Fruit fly (Drosophila melanogaster) whole organism, embryonic: Measurements from ENCODE around the gene Ms.

Experiments used
- Antp ChIP-seq: fragments of 200-800 bp; sonication (Bioruptor generic); optimal IDR thresholded peaks from 3 replicates; lab custom pipeline; 2016; ENCODE audit warnings: missing biosample characterization, missing genetic modification characterization
- CG10267 ChIP-seq: fragments of 200-800 bp; sonication (Bioruptor generic); optimal IDR thresholded peaks from 2 replicates; lab custom pipeline; 2018; ENCODE audit warnings: missing biosample characterization, mild to moderate bottlenecking, missing genetic modification characterization, moderate library complexity
- CG10431 ChIP-seq: fragments of 200-800 bp; sonication (Bioruptor generic); optimal IDR thresholded peaks from 3 replicates; lab custom pipeline; 2018; ENCODE audit warnings: missing biosample characterization, mild to moderate bottlenecking, missing genetic modification characterization
- CG10565 ChIP-seq: fragments of 200-800 bp; sonication (Bioruptor generic); optimal IDR thresholded peaks from 3 replicates; lab custom pipeline; 2016; ENCODE audit warnings: missing biosample characterization, mild to moderate bottlenecking, missing genetic modification characterization
- CG10654 ChIP-seq: fragments of 200-800 bp; sonication (Bioruptor generic); optimal IDR thresholded peaks from 2 replicates; lab custom pipeline; 2016; ENCODE audit warnings: missing biosample characterization, missing genetic modification characterization
- CG10979 ChIP-seq: fragments of 200-800 bp; sonication (Bioruptor generic); optimal IDR thresholded peaks from 2 replicates; lab custom pipeline; 2018; ENCODE audit warnings: missing biosample characterization, mild to moderate bottlenecking, missing genetic modification characterization, moderate library complexity
- CG12104 ChIP-seq: fragments of 200-800 bp; sonication (Bioruptor generic); optimal IDR thresholded peaks from 3 replicates; lab custom pipeline; 2016; ENCODE audit warnings: missing biosample characterization, missing genetic modification characterization
- CG15601 ChIP-seq: fragments of 200-800 bp; sonication (Bioruptor generic); optimal IDR thresholded peaks from 3 replicates; lab custom pipeline; 2019; ENCODE audit warnings: missing biosample characterization, mild to moderate bottlenecking, missing genetic modification characterization, moderate library complexity
- CG17612 ChIP-seq: fragments of 200-800 bp; sonication (Bioruptor generic); IDR thresholded peaks from 2 replicates; pipeline ENCODE4 v1.3.6; 2022; ENCODE audit warnings: missing biosample characterization, missing genetic modification characterization
- CG3065 ChIP-seq: fragments of 200-800 bp; sonication (Bioruptor generic); optimal IDR thresholded peaks from 2 replicates; lab custom pipeline; 2016; ENCODE audit warnings: missing biosample characterization, missing genetic modification characterization
- CG31388 ChIP-seq: fragments of 200-800 bp; sonication (Bioruptor generic); optimal IDR thresholded peaks from 2 replicates; lab custom pipeline; 2016; ENCODE audit warnings: missing biosample characterization, missing genetic modification characterization
- CG7987 ChIP-seq: fragments of 200-800 bp; sonication (Bioruptor generic); optimal IDR thresholded peaks from 2 replicates; lab custom pipeline; 2018; ENCODE audit warnings: missing biosample characterization, mild to moderate bottlenecking, missing genetic modification characterization, moderate library complexity
- Dad ChIP-seq: fragments of 200-800 bp; sonication (Bioruptor generic); optimal IDR thresholded peaks from 3 replicates; lab custom pipeline; 2016; ENCODE audit warnings: missing biosample characterization, missing genetic modification characterization
- Dip3 ChIP-seq: fragments of 200-800 bp; sonication (Bioruptor generic); optimal IDR thresholded peaks from 3 replicates; lab custom pipeline; 2016; ENCODE audit warnings: missing biosample characterization, missing genetic modification characterization
- Gug ChIP-seq: fragments of 200-800 bp; sonication (Bioruptor generic); IDR thresholded peaks from 4 replicates; pipeline ENCODE4 v1.3.6; 2022; ENCODE audit warnings: missing biosample characterization, missing genetic modification characterization
- HLH54F ChIP-seq: fragments of 200-800 bp; sonication (Bioruptor generic); optimal IDR thresholded peaks from 3 replicates; lab custom pipeline; 2016; ENCODE audit warnings: missing biosample characterization, missing genetic modification characterization
- MBD-R2 ChIP-seq: fragments of 200-800 bp; sonication (Bioruptor generic); IDR thresholded peaks from 2 replicates; pipeline ENCODE4 v1.3.6; 2022; ENCODE audit warnings: missing biosample characterization, missing genetic modification characterization
- Mes4 ChIP-seq: fragments of 200-800 bp; sonication (Bioruptor generic); optimal IDR thresholded peaks from 2 replicates; lab custom pipeline; 2016; ENCODE audit warnings: missing biosample characterization, missing genetic modification characterization
- Mrtf ChIP-seq: fragments of 200-800 bp; sonication (Bioruptor generic); IDR thresholded peaks from 3 replicates; pipeline ENCODE4 v1.3.6; 2022; ENCODE audit warnings: missing biosample characterization, missing genetic modification characterization
- Myb ChIP-seq: fragments of 200-800 bp; sonication (Bioruptor generic); optimal IDR thresholded peaks from 2 replicates; lab custom pipeline; 2016; ENCODE audit warnings: missing biosample characterization, missing genetic modification characterization
- Neu2 ChIP-seq: fragments of 200-800 bp; sonication (Bioruptor generic); optimal IDR thresholded peaks from 3 replicates; lab custom pipeline; 2016; ENCODE audit warnings: missing biosample characterization, missing genetic modification characterization, borderline replicate concordance
- Nf-YA ChIP-seq: fragments of 200-800 bp; sonication (Bioruptor generic); IDR thresholded peaks from 2 replicates; pipeline ENCODE4 v1.3.6; 2022; ENCODE audit warnings: missing biosample characterization, missing genetic modification characterization
- Oli ChIP-seq: fragments of 200-800 bp; sonication (Bioruptor generic); optimal IDR thresholded peaks from 2 replicates; lab custom pipeline; 2018; ENCODE audit warnings: missing biosample characterization, mild to moderate bottlenecking, missing genetic modification characterization, moderate library complexity
- Optix ChIP-seq: fragments of 200-800 bp; sonication (Bioruptor generic); IDR thresholded peaks from 3 replicates; pipeline ENCODE4 v1.3.6; 2022; ENCODE audit warnings: missing biosample characterization, missing genetic modification characterization
- Vsx1 ChIP-seq: fragments of 200-800 bp; sonication (Bioruptor generic); optimal IDR thresholded peaks from 2 replicates; lab custom pipeline; 2017; ENCODE audit warnings: missing biosample characterization, mild to moderate bottlenecking, missing genetic modification characterization, missing genetic modification reagents
- Xbp1 ChIP-seq: fragments of 200-800 bp; sonication (Bioruptor generic); optimal IDR thresholded peaks from 3 replicates; lab custom pipeline; 2016; ENCODE audit warnings: missing biosample characterization, mild to moderate bottlenecking, missing genetic modification characterization
- YL-1 ChIP-seq: fragments of 200-800 bp; sonication (Bioruptor generic); optimal IDR thresholded peaks from 3 replicates; lab custom pipeline; 2017; ENCODE audit warnings: missing biosample characterization, mild to moderate bottlenecking, missing genetic modification characterization
- ac ChIP-seq: fragments of 200-800 bp; sonication (Bioruptor generic); optimal IDR thresholded peaks from 3 replicates; lab custom pipeline; 2017; ENCODE audit warnings: missing biosample characterization, mild to moderate bottlenecking, missing genetic modification characterization
- br ChIP-seq: fragments of >200 bp; optimal IDR thresholded peaks from 2 replicates; lab custom pipeline; 2017
- btn ChIP-seq: fragments of 200-800 bp; sonication (Bioruptor generic); optimal IDR thresholded peaks from 2 replicates; lab custom pipeline; 2016; ENCODE audit warnings: missing biosample characterization, missing genetic modification characterization
- ci ChIP-seq: fragments of 200-800 bp; sonication (Bioruptor generic); IDR thresholded peaks from 3 replicates; pipeline ENCODE4 v1.3.6; 2022; ENCODE audit warnings: missing biosample characterization, missing genetic modification characterization
- en ChIP-seq: fragments of 200-800 bp; sonication (Bioruptor generic); optimal IDR thresholded peaks from 2 replicates; lab custom pipeline; 2016; ENCODE audit warnings: missing biosample characterization, missing genetic modification characterization
- eve ChIP-seq, 2 experiments: fragments of >200 bp; optimal IDR thresholded peaks; 2 replicates each; lab custom pipeline; 2017; ENCODE audit warnings: missing biosample characterization in 2 of 2, missing genetic modification characterization in 2 of 2
- gro ChIP-seq: fragments of 200-800 bp; sonication (Bioruptor generic); optimal IDR thresholded peaks from 2 replicates; lab custom pipeline; 2016; ENCODE audit warnings: missing biosample characterization, missing genetic modification characterization
- gsb ChIP-seq: fragments of 200-800 bp; sonication (Bioruptor generic); IDR thresholded peaks from 2 replicates; pipeline ENCODE4 v1.3.6; 2022; ENCODE audit warnings: missing biosample characterization, missing genetic modification characterization
- jumu ChIP-seq: fragments of 200-800 bp; sonication (Bioruptor generic); optimal IDR thresholded peaks from 3 replicates; lab custom pipeline; 2016; ENCODE audit warnings: missing biosample characterization, missing genetic modification characterization
- kay ChIP-seq: fragments of 200-800 bp; sonication (Bioruptor generic); optimal IDR thresholded peaks from 2 replicates; lab custom pipeline; 2016; ENCODE audit warnings: missing biosample characterization, missing genetic modification characterization
- ken ChIP-seq: fragments of 200-800 bp; sonication (Bioruptor generic); IDR thresholded peaks from 3 replicates; pipeline ENCODE4 v1.3.6; 2022; ENCODE audit warnings: missing biosample characterization, missing genetic modification characterization
- lola ChIP-seq, 3 experiments: fragments of >200 bp in 2 of 3; fragments of 200-800 bp in 1 of 3; sonication (Bioruptor generic) in 1 of 3; optimal IDR thresholded peaks; 2 replicates each; lab custom pipeline; 2017 to 2019; ENCODE audit warnings: missing biosample characterization in 3 of 3, missing genetic modification characterization in 3 of 3, mild to moderate bottlenecking in 1 of 3, moderate library complexity in 1 of 3
- mirr ChIP-seq: fragments of 200-800 bp; sonication (Bioruptor generic); optimal IDR thresholded peaks from 3 replicates; lab custom pipeline; 2018; ENCODE audit warnings: missing biosample characterization, mild to moderate bottlenecking, missing genetic modification characterization
- nerfin-2 ChIP-seq: fragments of 200-800 bp; sonication (Bioruptor generic); IDR thresholded peaks from 2 replicates; pipeline ENCODE4 v1.3.6; 2022; ENCODE audit warnings: missing biosample characterization, missing genetic modification characterization; ENCODE audit not compliant: partially characterized antibody
- pfk ChIP-seq: fragments of 200-800 bp; sonication (Bioruptor generic); optimal IDR thresholded peaks from 2 replicates; lab custom pipeline; 2018; ENCODE audit warnings: missing biosample characterization, mild to moderate bottlenecking, missing genetic modification characterization, moderate library complexity
- pnt ChIP-seq: fragments of 200-800 bp; sonication (Bioruptor generic); optimal IDR thresholded peaks from 3 replicates; lab custom pipeline; 2016; ENCODE audit warnings: missing biosample characterization, missing genetic modification characterization
- pzg ChIP-seq: fragments of 200-800 bp; sonication (Bioruptor generic); optimal IDR thresholded peaks from 3 replicates; lab custom pipeline; 2018; ENCODE audit warnings: missing biosample characterization, mild to moderate bottlenecking, missing genetic modification characterization, moderate library complexity
- sisA ChIP-seq: fragments of 200-800 bp; sonication (Bioruptor generic); IDR thresholded peaks from 2 replicates; pipeline ENCODE4 v1.3.6; 2022; ENCODE audit warnings: missing biosample characterization, missing genetic modification characterization
- slp2 ChIP-seq: fragments of 200-800 bp; sonication (Bioruptor generic); optimal IDR thresholded peaks from 2 replicates; lab custom pipeline; 2016; ENCODE audit warnings: missing biosample characterization, missing genetic modification characterization
- sqz ChIP-seq: fragments of 200-800 bp; sonication (Bioruptor generic); optimal IDR thresholded peaks from 3 replicates; lab custom pipeline; 2018; ENCODE audit warnings: missing biosample characterization, mild to moderate bottlenecking, missing genetic modification characterization
- stc ChIP-seq: fragments of 200-800 bp; sonication (Bioruptor generic); IDR thresholded peaks from 2 replicates; pipeline ENCODE4 v1.3.6; 2022; ENCODE audit warnings: missing biosample characterization, missing genetic modification characterization
- tin ChIP-seq: fragments of 200-800 bp; sonication (Bioruptor generic); optimal IDR thresholded peaks from 3 replicates; lab custom pipeline; 2016; ENCODE audit warnings: missing biosample characterization, missing genetic modification characterization
- tio ChIP-seq: fragments of 200-800 bp; sonication (Bioruptor generic); optimal IDR thresholded peaks from 2 replicates; lab custom pipeline; 2017; ENCODE audit warnings: missing biosample characterization, missing genetic modification characterization, inconsistent platforms
- tx ChIP-seq: fragments of 200-800 bp; sonication (Bioruptor generic); optimal IDR thresholded peaks from 2 replicates; lab custom pipeline; 2016; ENCODE audit warnings: missing biosample characterization, missing genetic modification characterization

Gene Ms

dm6 chr3R:24320342-24320711 lies 21.0 kb upstream of the Ms start (continued):
- TF ChIP-seq gsb (GFP tag; lab: Robert Waterston, UW) (no peak), mirr (no peak), YL-1 (GFP tag; lab: Kevin White, UChicago) (peak; percentile 83), CG10565 (no peak)

dm6 chr3R:24333182-24333808 lies 8.1 kb upstream of the Ms start, which contains the start of the genes Rrp5 and Dis3:
Gene Rrp5 (minus strand): TSS chr3R:24333316.
Gene Dis3 (plus strand): TSS chr3R:24333433.
- TF ChIP-seq en (GFP tag; lab: Kevin White, UChicago) (no peak), MBD-R2 (GFP tag; lab: Robert Waterston, UW) (peak; percentile 99), Nf-YA (GFP tag; lab: Robert Waterston, UW) (no peak), eve (GFP tag; optimal IDR thresholded peaks at IDR 0.05; lab: Kevin White, UChicago) (no peak), Dip3 (GFP tag; lab: Kevin White, UChicago) (peak; percentile 45), pnt (GFP tag; lab: Kevin White, UChicago) (no peak), sqz (GFP tag; lab: Kevin White, UChicago) (no peak), Mes4 (GFP tag; lab: Kevin White, UChicago) (no peak), Gug (no peak; the same call in 3 of the 4 replicates), CG15601 (tag; lab: Kevin White, UChicago) (no peak), sisA (GFP tag; lab: Robert Waterston, UW) (peak; percentile 57), Myb (peak; percentile 73), btn (no peak), Oli (tag; lab: Kevin White, UChicago) (no peak), ken (peak; percentile 81), Neu2 (no peak), CG31388 (GFP tag; lab: Kevin White, UChicago) (no peak), Vsx1 (GFP tag; lab: Kevin White, UChicago) (no peak), nerfin-2 (GFP tag; lab: Robert Waterston, UW) (no peak), br (no peak), CG10431 (GFP tag; lab: Kevin White, UChicago) (no peak), Dad (peak; percentile 19), tio (no peak), Mrtf (GFP tag; lab: Robert Waterston, UW) (peak; percentile 42; the same call in 1 of the 3 replicates), CG10267 (tag; lab: Kevin White, UChicago) (no peak), pzg (GFP tag; lab: Kevin White, UChicago) (peak; percentile 97), pfk (GFP tag; lab: Kevin White, UChicago) (peak; percentile 6), gro (GFP tag; lab: Kevin White, UChicago) (no peak), Xbp1 (peak; percentile 54), CG12104 (GFP tag; lab: Kevin White, UChicago) (no peak), Antp (GFP tag; lab: Kevin White, UChicago) (no peak), jumu (peak; percentile 39), stc (GFP tag; lab: Robert Waterston, UW) (no peak), CG3065 (GFP tag; lab: Kevin White, UChicago) (no peak), CG7987 (GFP tag; lab: Kevin White, UChicago) (peak; percentile 26), ac (GFP tag; lab: Kevin White, UChicago) (no peak), CG10979 (tag; lab: Kevin White, UChicago) (peak; percentile 55), ci (GFP tag; lab: Robert Waterston, UW) (peak; percentile 72), CG10654 (no peak), slp2 (GFP tag; lab: Kevin White, UChicago) (no peak), HLH54F (peak; percentile 50), CG17612 (no peak), Optix (GFP tag; lab: Robert Waterston, UW) (no peak), tx (GFP tag; lab: Kevin White, UChicago) (peak; percentile 17), kay (GFP tag; lab: Kevin White, UChicago) (no peak), tin (GFP tag; lab: Kevin White, UChicago) (peak; percentile 28), lola (GFP tag; optimal IDR thresholded peaks at IDR 0.05; lab: Kevin White, UChicago) (no peak)
